Fruit fly (Drosophila melanogaster): ENCODE data around the gene CG12011.

CG12011 gene

DNA sequence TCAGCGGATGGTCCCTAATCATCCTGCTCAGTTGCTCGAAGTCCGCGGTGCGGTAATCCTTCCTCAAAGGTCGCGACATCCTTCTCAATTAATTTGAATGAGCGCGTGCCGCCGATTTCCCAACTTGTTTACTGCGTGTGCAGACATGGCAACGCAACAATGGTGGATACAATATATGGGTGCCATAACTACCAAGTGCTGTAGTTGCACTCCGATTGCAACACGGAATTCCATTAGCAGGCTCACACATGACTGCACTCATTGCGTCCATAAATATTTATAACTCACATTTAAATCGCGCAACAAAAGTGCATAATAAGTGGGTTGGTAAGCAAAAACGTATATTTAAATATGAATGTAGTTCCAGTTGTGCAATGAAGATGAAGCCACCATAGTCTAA lies 21.8 kb upstream of the CG12011 start, which contains the start of gene CG13930:
TSS of gene CG13930 (minus strand) at position 101 of the 400 bp plus-strand sequence.
- TF ChIP-seq noc (tag; optimal IDR thresholded peaks at IDR 0.05): no peak

DNA sequence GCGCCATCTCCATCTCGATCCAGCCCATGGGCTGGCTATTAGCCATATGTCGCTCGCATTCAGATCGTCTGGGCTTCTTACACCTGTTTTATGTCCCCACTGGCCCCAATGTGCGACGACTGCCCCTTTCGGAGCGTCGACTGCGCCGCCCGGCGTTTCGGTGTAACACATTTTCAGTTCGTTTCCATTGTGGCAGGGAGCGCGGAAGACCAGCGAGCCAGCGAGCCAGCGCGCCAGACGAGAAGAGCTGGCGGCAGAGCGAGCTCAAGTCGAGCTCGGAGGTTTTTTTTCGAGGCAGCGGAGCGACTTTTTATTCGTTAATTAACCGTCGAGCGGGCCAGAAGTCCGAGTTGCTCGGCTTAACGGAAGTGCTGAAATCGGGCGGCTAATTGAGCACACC lies 20.0 kb upstream of the CG12011 start, which contains the start of gene CG7991:
TSS of gene CG7991 (plus strand) at position 329 of the 400 bp plus-strand sequence.
- no peak for TF ChIP-seq noc (tag; optimal IDR thresholded peaks at IDR 0.05)

DNA sequence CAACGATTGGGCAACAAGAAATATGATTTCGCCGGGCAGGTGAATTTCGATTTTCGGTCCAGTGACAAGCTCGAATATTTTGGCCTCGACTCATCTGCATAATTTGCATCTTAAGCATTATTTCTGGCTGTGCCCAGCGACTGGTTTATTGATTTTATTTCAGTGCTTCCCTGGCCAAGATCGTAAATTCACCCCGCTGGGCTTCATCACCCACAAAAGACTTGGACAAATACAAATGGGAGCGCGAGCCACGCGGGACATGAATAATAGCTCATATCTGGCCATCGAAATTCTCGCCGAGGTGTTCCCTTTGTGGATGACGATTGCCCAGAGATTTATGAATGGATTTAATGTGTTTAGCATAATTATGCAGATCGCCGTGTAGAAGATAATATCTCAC lies 19.2 kb upstream of the CG12011 start:
- peak; percentile 17 for TF ChIP-seq noc (tag; optimal IDR thresholded peaks at IDR 0.05)

DNA sequence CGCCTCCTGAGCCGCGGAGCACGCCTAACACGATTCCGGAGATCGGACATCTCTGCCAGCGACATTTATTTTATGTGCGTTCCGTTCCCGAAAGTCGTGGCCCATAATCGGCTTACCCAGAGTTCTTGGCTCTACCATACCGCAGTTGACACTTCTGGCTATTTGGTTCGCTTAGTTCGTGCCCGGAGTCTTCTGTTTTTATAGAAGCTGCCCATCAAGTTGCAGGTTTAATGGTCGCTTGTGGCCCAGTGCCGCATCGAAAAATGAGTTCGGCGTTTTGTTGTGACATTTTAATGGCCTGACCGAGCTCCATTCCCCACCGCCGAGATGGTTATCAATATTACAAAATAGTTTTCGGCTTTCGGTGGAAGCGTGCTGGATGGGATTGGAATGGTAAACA lies 18.2 kb upstream of the CG12011 start:
- no peak for TF ChIP-seq noc (tag; optimal IDR thresholded peaks at IDR 0.05)

DNA sequence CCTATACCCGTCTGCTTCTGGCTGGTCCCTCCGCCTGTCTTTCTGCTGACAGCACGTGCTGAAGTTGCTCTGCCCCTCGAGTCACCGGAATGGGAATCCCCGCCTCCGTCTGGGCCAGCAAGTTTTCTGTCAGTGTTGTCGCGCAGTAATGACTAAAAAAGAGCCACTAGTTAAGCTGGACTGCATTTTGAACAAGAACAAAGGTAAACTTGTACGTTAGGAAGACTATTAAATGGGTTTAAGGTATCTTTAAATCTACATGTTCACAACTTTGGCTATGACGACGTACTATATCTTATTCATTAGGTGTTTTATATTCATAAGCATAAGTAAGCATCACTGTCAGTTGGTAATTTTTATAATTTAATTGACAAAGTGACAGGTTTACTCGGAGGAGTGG lies 15.0 kb upstream of the CG12011 start:
- TF ChIP-seq noc (tag; optimal IDR thresholded peaks at IDR 0.05): no peak

DNA sequence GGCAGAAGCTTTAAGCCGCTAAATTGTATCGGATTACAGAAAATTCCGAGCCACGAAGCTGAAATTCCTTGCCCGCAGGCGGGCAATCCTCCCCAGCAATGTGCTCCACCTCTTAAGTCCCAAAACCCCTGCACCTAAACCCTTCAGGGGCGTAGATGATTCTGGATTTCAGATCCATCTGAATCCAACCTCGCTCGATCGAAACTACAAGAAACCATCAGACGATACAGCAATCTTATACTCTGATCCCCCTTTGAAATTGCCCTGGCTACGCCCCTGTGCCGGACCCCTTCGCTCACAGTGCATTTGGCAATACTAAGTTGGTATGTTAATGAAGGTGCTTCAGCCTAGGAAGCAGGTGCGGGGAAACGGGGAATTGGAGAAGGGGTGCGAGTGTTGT lies 11.3 kb upstream of the CG12011 start:
- TF ChIP-seq noc (tag; optimal IDR thresholded peaks at IDR 0.05): no peak

DNA sequence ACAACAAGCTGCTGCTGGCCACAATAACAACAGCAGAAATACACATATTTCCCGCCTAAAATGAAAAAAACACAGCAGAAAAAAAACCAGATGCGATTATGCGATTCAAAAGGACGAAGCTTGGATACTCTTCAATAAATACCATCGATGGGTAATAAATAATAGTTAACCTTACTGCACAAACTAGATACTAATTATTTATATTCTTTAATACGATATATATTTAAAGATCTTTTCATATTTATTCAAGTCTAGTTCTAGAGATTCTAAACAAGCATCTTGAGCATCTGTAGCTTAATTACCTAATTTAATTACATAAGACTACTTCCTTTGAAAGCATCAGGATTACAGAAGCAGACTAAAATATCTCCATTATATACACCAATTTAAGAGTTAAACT lies 6.3 kb upstream of the CG12011 start:
- TF ChIP-seq noc (tag; optimal IDR thresholded peaks at IDR 0.05): no peak

DNA sequence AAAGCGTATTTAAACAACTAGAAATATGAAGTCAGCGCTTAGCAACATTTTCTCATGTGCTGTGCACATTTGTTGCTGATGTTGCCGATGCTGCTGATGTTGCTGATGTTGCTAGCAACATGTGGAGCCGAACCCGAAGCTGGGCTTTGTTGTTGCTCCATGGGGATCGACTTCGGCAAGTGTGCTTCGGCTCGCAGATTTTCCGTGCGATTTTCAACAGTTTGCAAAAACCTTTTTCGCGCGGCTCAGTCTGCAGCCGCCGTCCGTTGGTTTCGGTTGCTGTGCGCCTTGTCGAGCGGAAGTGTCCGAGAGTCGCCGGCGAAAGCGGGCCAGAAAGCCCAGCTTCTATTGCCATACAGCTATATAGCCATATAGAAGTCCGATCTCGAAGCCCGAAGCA lies 5.8 kb upstream of the CG12011 start:
- no peak for TF ChIP-seq noc (tag; optimal IDR thresholded peaks at IDR 0.05)

DNA sequence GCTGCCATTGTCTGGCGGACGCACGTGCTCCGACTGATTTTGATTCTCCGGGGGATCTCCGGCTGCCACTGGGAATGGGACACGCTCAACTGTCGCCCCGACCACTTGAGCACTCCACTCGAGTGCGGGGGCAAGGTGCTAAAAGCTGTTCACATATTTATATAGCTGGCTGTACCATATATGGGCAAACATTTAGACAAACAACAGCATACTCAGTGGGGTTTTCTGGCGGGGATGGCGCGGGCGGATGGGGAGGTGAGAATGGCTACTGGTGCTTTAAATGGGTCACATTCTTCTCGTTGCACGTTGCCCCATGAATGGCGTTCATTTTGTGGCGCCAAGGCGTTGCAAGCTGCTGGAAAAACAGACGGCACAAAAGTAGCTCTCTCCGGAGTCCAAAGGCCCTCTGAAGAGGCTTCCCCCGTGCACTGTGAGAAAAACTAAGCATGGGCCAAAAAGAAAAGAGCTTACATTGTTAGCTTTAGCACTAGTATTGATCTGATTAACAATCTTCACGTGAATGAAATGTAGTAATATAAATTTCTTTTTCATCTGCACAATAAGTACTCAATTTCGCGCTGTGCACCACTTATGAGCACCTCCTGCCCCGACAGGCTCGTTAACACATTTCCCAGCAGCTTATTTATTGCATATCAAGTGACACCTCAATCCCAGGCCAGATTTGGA lies 3.5 kb upstream of the CG12011 start:
- TF ChIP-seq noc (tag; optimal IDR thresholded peaks at IDR 0.05): no peak

DNA sequence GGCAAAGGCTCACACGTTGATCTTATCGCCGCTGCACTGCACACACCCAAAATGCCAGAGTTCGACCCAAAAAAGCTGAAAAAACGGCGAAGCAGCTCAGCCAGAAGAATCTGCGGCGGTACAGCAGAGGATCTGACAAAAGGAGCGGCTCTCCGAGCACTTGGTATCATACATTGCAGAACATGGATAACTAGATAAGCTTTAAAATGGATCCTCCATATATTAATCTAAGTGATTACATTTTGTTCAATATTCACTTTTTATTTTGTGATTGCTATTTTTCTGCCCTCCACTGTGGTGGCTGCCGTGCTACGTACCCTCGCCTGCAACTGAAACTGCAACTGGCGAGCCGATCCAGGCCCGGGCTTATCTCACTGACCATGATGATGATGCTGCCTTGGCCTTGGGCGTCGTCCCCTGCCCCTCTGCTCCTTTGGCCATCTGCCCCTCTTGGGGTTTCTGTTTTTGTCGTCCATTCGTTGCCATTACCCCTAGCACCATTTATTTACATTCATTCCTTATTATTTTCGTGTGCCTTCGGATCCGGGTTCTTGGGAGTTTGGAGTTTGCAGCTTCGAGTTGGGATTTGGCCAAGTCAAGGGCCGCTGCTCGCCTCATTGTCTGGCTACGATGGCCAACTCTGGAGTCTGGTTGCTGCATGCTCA lies 2.2 kb upstream of the CG12011 start:
- no peak for TF ChIP-seq noc (tag; optimal IDR thresholded peaks at IDR 0.05)

DNA sequence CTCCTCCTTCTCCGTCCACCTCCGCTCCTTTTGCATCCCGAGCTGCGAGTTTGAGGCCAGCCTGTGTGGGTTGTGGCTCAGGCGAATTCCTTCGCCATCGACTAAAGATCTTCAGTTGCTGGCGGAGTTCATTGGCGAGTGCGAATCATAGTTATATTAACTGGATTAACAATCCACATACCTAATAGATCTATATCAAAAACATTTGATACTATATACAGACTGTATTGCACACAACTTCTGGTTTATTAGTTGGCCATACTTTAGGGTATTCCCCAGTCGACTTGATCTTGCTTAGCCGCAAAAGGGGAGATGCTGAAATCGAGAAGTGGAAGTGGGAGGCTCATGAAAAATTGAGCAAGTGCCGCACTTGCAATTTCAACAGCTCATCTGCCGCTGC lies 1.6 kb upstream of the CG12011 start:
- no peak for TF ChIP-seq noc (tag; optimal IDR thresholded peaks at IDR 0.05)

DNA sequence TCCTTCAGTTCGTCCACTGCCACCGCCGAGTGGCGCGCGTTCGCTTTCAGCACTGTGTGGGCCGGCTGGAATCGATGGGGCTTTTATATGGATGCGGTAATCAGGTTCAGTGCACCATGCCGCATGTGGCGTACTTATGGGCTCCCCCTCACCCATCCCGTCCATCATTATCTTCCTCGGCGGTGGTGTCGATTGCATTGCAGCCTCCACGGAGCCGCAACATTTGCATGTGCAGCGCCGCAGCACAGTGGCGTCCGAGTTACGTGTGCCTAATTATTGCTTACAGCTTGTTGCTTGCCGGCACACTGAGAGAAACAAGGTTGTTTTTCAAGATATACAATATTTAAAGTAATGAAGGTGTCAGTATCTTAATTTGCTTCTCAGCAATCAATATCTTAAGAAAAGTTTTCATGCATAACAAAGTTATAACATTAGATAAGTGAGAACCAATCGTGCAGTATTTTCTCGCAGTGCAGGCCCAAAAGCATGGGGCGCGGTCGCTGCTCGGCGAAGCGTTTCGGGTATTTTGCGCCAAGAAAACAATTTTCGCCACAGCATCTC lies 8.0 kb downstream of the CG12011 start, which contains the start of gene CG13931:
TSS of gene CG13931 (minus strand) at position 41 of the 561 bp plus-strand sequence.
- no peak for TF ChIP-seq noc (tag; optimal IDR thresholded peaks at IDR 0.05)

DNA sequence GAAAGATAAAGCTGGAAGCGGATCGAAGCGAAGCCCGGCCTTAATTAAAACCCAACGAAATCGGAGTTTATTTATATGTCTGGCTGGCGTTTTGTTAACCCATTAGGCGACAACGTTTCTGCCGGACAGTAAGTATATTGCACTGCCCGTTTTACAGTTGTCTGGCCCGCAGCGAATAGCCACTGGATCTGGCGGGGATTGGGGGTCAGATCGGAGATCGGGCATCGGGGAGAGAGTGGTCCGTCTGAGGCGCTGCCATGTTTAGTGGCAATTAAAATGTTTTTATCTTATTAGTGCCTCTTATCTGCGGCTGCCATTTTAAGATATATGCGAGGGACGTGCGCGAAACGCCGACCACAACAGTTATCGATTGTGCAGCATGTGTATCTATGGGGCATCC lies 14.7 kb downstream of the CG12011 start:
- TF ChIP-seq noc (tag; optimal IDR thresholded peaks at IDR 0.05): no peak

DNA sequence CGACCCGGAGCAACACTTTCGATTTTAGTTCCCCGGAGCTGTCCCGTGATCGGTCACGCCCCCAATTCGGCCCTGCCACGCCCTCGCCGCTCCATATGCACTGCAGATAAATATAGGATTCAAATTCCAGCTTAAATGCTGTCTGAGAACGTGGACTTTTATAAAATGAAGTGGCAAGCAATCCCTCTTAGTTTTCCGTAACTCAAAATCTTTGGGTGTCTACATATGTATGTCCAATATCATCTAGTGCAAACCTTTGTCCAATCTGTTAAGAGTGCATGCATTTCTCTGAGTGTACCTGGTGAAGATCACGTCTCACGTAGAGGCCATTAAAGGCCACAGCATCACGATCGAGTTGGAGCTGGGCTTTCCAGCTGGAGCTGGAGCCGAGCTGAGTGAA lies 16.1 kb downstream of the CG12011 start:
- TF ChIP-seq noc (tag; optimal IDR thresholded peaks at IDR 0.05): no peak

DNA sequence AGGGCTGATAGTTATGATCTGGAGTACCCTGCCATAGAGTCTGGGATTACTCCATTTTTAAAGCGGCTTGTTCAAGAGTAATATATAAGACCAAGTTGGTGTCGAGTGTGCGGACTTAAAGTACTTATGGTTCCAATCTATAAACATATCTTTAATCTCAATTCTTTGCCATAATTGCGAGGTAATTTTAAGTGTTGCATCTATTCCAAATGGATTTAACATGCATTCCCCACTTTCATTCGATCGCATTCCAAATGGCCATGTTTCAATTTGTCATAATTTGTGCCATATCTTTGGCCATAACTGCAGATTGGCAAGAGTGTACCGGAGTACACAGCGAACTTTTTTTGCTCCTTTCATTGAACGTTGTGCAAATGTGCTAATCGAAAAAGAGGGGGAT lies 16.8 kb downstream of the CG12011 start:
- TF ChIP-seq noc (tag; optimal IDR thresholded peaks at IDR 0.05): no peak

DNA sequence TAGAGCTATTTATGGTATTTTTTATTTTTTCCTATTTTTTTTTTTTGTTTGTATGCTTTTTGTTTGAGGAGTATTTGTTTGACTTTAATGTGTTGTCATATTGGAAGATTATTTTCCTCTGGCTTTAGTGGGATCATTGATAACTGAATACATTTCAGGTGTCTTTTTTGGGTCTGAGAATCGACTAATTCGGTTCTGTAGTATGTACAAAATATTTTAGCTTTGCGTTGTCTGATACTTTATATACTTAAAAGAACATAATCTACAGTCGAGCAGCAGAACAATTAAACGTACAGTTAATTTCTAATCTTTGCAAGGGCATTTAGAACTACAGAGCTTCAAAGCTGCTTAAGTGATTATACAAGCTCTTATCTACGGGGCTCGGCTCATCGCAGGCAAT lies 28.6 kb downstream of the CG12011 start, which contains the start of gene CG18171:
TSS of gene CG18171 (minus strand) at position 101 of the 400 bp plus-strand sequence.
- TF ChIP-seq noc (tag; optimal IDR thresholded peaks at IDR 0.05): no peak

DNA sequence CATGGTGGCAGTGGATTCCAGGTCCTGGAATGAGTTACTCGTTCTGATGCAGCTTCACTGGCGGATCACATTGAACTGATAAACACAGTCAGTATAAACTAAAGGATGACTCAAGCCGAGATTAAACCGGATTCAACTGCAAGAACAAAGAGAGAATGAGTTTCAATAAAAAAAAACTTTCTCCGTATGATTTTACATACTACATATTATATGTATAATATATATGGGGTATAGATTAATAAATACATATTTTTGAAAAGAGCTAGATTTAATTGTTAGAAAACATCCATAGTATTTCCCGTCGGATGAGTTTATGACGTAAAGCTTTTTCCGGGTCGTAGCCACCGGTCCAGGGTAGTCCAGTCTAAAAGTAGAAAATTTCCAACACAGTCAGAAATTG lies 29.7 kb downstream of the CG12011 start, which contains the start of gene CG12035:
TSS of gene CG12035 (plus strand) at position 301 of the 400 bp plus-strand sequence.
- TF ChIP-seq noc (tag; optimal IDR thresholded peaks at IDR 0.05): no peak

Measured in whole organism, larva.